Fruit fly (Drosophila melanogaster): ENCODE measurements around the gene bves.

bves gene

DNA sequence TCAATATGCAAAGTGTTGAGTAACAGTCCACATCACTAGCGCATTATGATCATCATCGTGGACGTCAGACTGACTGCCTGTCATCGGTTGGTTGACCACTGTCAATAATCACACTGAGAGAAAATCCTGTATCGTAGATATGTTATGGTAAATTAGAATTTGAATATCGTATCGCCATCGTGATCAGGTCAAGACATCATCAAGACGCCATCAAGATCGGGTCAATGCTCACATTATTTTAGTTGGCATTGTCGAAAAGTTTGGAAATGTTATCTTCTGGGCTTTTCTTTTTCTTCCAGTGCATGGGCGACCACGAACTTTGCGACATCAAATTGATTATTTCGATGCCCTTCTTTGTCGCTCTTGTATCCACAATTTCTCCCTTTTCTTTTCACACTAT, 5.2 kb downstream of the bves start (continued):
- TF ChIP-seq Poxn (GFP tag; IDR thresholded peaks at IDR 0.05): 0 out of 2 replicates have a peak, but pooled peaks have one; percentile 9
- TF ChIP-seq CG6689 (GFP tag; IDR thresholded peaks at IDR 0.05): peak; percentile 82
- TF ChIP-seq D19B (GFP tag; optimal IDR thresholded peaks at IDR 0.05): peak; percentile 20
- no peak for TF ChIP-seq Lpt (GFP tag; optimal IDR thresholded peaks at IDR 0.05)
- TF ChIP-seq B-H2 (GFP tag; optimal IDR thresholded peaks at IDR 0.05): no peak
- TF ChIP-seq slp2 (GFP tag; optimal IDR thresholded peaks at IDR 0.05): peak; percentile 84
- TF ChIP-seq grn (GFP tag; optimal IDR thresholded peaks at IDR 0.05): peak; percentile 58
- TF ChIP-seq CG17186 (GFP tag; optimal IDR thresholded peaks at IDR 0.05): peak; percentile 53
- TF ChIP-seq tx (GFP tag; optimal IDR thresholded peaks at IDR 0.05): peak; percentile 89
- TF ChIP-seq CG7839 (tag; optimal IDR thresholded peaks at IDR 0.05): peak; percentile 93
- TF ChIP-seq ftz-f1 (GFP tag; optimal IDR thresholded peaks at IDR 0.05): no peak
- peak; percentile 65 for TF ChIP-seq CG10274 (GFP tag; optimal IDR thresholded peaks at IDR 0.05)
- TF ChIP-seq MTF-1 (GFP tag; optimal IDR thresholded peaks at IDR 0.05; ENCODE audit: borderline replicate concordance): peak; percentile 86
- peak; percentile 90 for TF ChIP-seq dmrt11E (tag; optimal IDR thresholded peaks at IDR 0.05)
- TF ChIP-seq CG17359 (tag; optimal IDR thresholded peaks at IDR 0.05): peak; percentile 93
- peak; percentile 83 for TF ChIP-seq gro (GFP tag; optimal IDR thresholded peaks at IDR 0.05)
- no peak for TF ChIP-seq nerfin-2 (GFP tag; IDR thresholded peaks at IDR 0.05; ENCODE audit: partially characterized antibody)
- TF ChIP-seq scrt (GFP tag; optimal IDR thresholded peaks at IDR 0.05): peak; percentile 74
- TF ChIP-seq CG7357 (GFP tag; IDR thresholded peaks at IDR 0.05): peak; percentile 56; the same call in 1 of the 3 replicates
- peak; percentile 72 for TF ChIP-seq E2f1 (GFP tag; IDR thresholded peaks at IDR 0.05)
- TF ChIP-seq CG31388 (GFP tag; optimal IDR thresholded peaks at IDR 0.05): peak; percentile 72
- peak; percentile 88 for TF ChIP-seq btn (GFP tag; optimal IDR thresholded peaks at IDR 0.05)
- no peak for TF ChIP-seq Dll (GFP tag; IDR thresholded peaks at IDR 0.05; ENCODE audit: partially characterized antibody)
- peak; percentile 88 for TF ChIP-seq Abd-B (GFP tag; optimal IDR thresholded peaks at IDR 0.05)
- TF ChIP-seq CG11504 (tag; optimal IDR thresholded peaks at IDR 0.05): peak; percentile 95
- peak; percentile 91 for TF ChIP-seq Asciz (GFP tag; optimal IDR thresholded peaks at IDR 0.05)
- peak; percentile 90 for TF ChIP-seq HmgZ (tag; optimal IDR thresholded peaks at IDR 0.05)
- TF ChIP-seq tna (GFP tag; IDR thresholded peaks at IDR 0.05; ENCODE audit: partially characterized antibody): no peak
- TF ChIP-seq pan (optimal IDR thresholded peaks at IDR 0.05): no peak
- peak in 1 of 2 experiments; percentile 82 for TF ChIP-seq pan (GFP tag; optimal IDR thresholded peaks at IDR 0.05 in 1 of 2, IDR thresholded peaks at IDR 0.05 in 1 of 2)
- peak; percentile 88 for TF ChIP-seq mam (GFP tag; optimal IDR thresholded peaks at IDR 0.05)
- TF ChIP-seq Max (GFP tag; optimal IDR thresholded peaks at IDR 0.05): peak; percentile 61
- peak; percentile 75 for TF ChIP-seq CG3726 (GFP tag; IDR thresholded peaks at IDR 0.05)
- no peak for TF ChIP-seq sna (GFP tag; IDR thresholded peaks at IDR 0.05; ENCODE audit: partially characterized antibody)
- peak; percentile 91 for TF ChIP-seq gcm (GFP tag; optimal IDR thresholded peaks at IDR 0.05)
- TF ChIP-seq lov (optimal IDR thresholded peaks at IDR 0.05): no peak
- TF ChIP-seq lov (GFP tag; IDR thresholded peaks at IDR 0.05): peak; percentile 80; the same call in 2 of the 3 replicates
- peak; percentile 73 for TF ChIP-seq CG31365 (tag; optimal IDR thresholded peaks at IDR 0.05)
- peak; percentile 50 for TF ChIP-seq gsb (GFP tag; IDR thresholded peaks at IDR 0.05)
- TF ChIP-seq eve (GFP tag; optimal IDR thresholded peaks at IDR 0.05): peak in 1 of 2 experiments; percentile 96
- TF ChIP-seq chn (GFP tag; optimal IDR thresholded peaks at IDR 0.05): peak; percentile 90
- peak; percentile 58 for TF ChIP-seq Deaf1 (tag; optimal IDR thresholded peaks at IDR 0.05)
- peak; percentile 75 for TF ChIP-seq Aef1 (GFP tag; IDR thresholded peaks at IDR 0.05)
- peak; percentile 91 for TF ChIP-seq jumu (GFP tag; optimal IDR thresholded peaks at IDR 0.05)
- peak; percentile 80 for TF ChIP-seq Mrtf (GFP tag; IDR thresholded peaks at IDR 0.05)
- TF ChIP-seq CG12219 (GFP tag; optimal IDR thresholded peaks at IDR 0.05): peak; percentile 94
- peak; percentile 91 for TF ChIP-seq CG9817 (tag; optimal IDR thresholded peaks at IDR 0.05)
- peak; percentile 92 for TF ChIP-seq CG16863 (GFP tag; optimal IDR thresholded peaks at IDR 0.05)
- peak; percentile 63 for TF ChIP-seq Drgx (GFP tag; IDR thresholded peaks at IDR 0.05)
- no peak for TF ChIP-seq zen2 (GFP tag; IDR thresholded peaks at IDR 0.05; ENCODE audit: partially characterized antibody)
- TF ChIP-seq Gsc (GFP tag; IDR thresholded peaks at IDR 0.05): peak; percentile 52; the same call in 1 of the 2 replicates

All from whole organism, embryonic.